Worm (Caenorhabditis elegans) whole organism, L4 larva: ENCODE results near the gene F09E5.16.

ENCODE experiments used
- F10B5.3 ChIP-seq: sonication (generic microtip); optimal IDR thresholded peaks from 2 replicates; lab custom pipeline; 2016; ENCODE audit warnings: mild to moderate bottlenecking, missing genetic modification characterization, missing compliant biosample characterization
- F49E8.2 ChIP-seq: sonication (generic microtip); optimal IDR thresholded peaks from 2 replicates; lab custom pipeline; 2016; ENCODE audit warnings: missing compliant biosample characterization, mild to moderate bottlenecking, missing genetic modification characterization, borderline replicate concordance
- T26A8.4 ChIP-seq: fragments of 200-800 bp; sonication (Bioruptor generic); IDR thresholded peaks from 2 replicates; pipeline ENCODE4 v1.3.6; 2022; ENCODE audit warnings: missing genetic modification characterization, missing compliant biosample characterization
- Y105C5A.15 ChIP-seq: fragments of 200-800 bp; sonication (Bioruptor generic); IDR thresholded peaks from 2 replicates; pipeline ENCODE4 v1.3.6; 2022; ENCODE audit warnings: missing genetic modification characterization, missing compliant biosample characterization
- Y48G9A.11 ChIP-seq: fragments of 200-800 bp; sonication (Bioruptor generic); IDR thresholded peaks from 2 replicates; pipeline ENCODE4 v1.3.6; 2022; ENCODE audit warnings: missing genetic modification reagents, missing genetic modification characterization, missing compliant biosample characterization
- Y75B8A.6 ChIP-seq: fragments of 200-800 bp; sonication (Bioruptor generic); IDR thresholded peaks from 2 replicates; pipeline ENCODE4 v1.3.6; 2022; ENCODE audit warnings: missing genetic modification reagents, missing genetic modification characterization, missing compliant biosample characterization
- ZK546.5 ChIP-seq, 2 experiments: sonication (generic microtip); optimal IDR thresholded peaks; 2 replicates each; lab custom pipeline; 2017; ENCODE audit warnings: missing biosample characterization in 2 of 2, missing genetic modification characterization in 2 of 2
- aha-1 ChIP-seq: fragments of 150-350 bp; peaks from one replicate; lab custom pipeline; 2014; ENCODE audit warnings: missing biosample characterization, missing genetic modification characterization
- ama-1 ChIP-seq: fragments of 150-350 bp; optimal IDR thresholded peaks from 2 replicates; lab custom pipeline; 2014; ENCODE audit warnings: inconsistent platforms, mixed read lengths
- ceh-28 ChIP-seq: fragments of 150-350 bp; optimal IDR thresholded peaks from 2 replicates; lab custom pipeline; 2014; ENCODE audit warnings: missing biosample characterization, missing genetic modification reagents, missing genetic modification characterization
- ceh-32 ChIP-seq: sonication (generic microtip); optimal IDR thresholded peaks from 2 replicates; lab custom pipeline; 2016; ENCODE audit warnings: mild to moderate bottlenecking, missing genetic modification characterization, missing compliant biosample characterization; ENCODE audit not compliant: poor library complexity
- cey-2 ChIP-seq: sonication (generic microtip); optimal IDR thresholded peaks from 3 replicates; lab custom pipeline; 2017; ENCODE audit warnings: missing genetic modification characterization, mild to moderate bottlenecking, missing compliant biosample characterization, antibody characterized with exemption, borderline replicate concordance; ENCODE audit not compliant: insufficient read depth
- ctbp-1 ChIP-seq: fragments of 200-800 bp; sonication (Bioruptor generic); IDR thresholded peaks from 2 replicates; pipeline ENCODE4 v1.3.6; 2022; ENCODE audit warnings: missing genetic modification reagents, missing genetic modification characterization, missing compliant biosample characterization
- daf-12 ChIP-seq: fragments of 150-350 bp; optimal IDR thresholded peaks from 2 replicates; lab custom pipeline; 2014; ENCODE audit warnings: missing biosample characterization, missing genetic modification reagents, missing genetic modification characterization
- daf-16 ChIP-seq, 3 experiments: sonication (generic microtip); optimal IDR thresholded peaks; 2 replicates each; lab custom pipeline; 2016 to 2017; ENCODE audit warnings: missing genetic modification characterization in 3 of 3, missing genetic modification reagents in 3 of 3, mild to moderate bottlenecking in 2 of 3, missing compliant biosample characterization in 2 of 3, missing biosample characterization in 1 of 3, moderate library complexity in 1 of 3
- dmd-6 ChIP-seq: fragments of 200-800 bp; sonication (Bioruptor generic); IDR thresholded peaks from 2 replicates; pipeline ENCODE4 v1.3.6; 2022; ENCODE audit warnings: missing genetic modification reagents, missing genetic modification characterization, missing compliant biosample characterization
- dmd-9 ChIP-seq: fragments of 200-800 bp; sonication (Bioruptor generic); IDR thresholded peaks from 2 replicates; pipeline ENCODE4 v1.3.6; 2022; ENCODE audit warnings: missing genetic modification reagents, missing genetic modification characterization, missing compliant biosample characterization
- dve-1 ChIP-seq: sonication (generic microtip); optimal IDR thresholded peaks from 2 replicates; lab custom pipeline; 2017; ENCODE audit warnings: antibody characterized with exemption, mild to moderate bottlenecking, missing genetic modification characterization, missing compliant biosample characterization; ENCODE audit not compliant: insufficient read depth
- egl-27 ChIP-seq: sonication (generic microtip); optimal IDR thresholded peaks from 3 replicates; lab custom pipeline; 2017; ENCODE audit warnings: missing biosample characterization, missing genetic modification reagents, missing genetic modification characterization
- egl-43 ChIP-seq: fragments of 200-800 bp; sonication (Bioruptor generic); IDR thresholded peaks from 2 replicates; pipeline ENCODE4 v1.3.6; 2022; ENCODE audit warnings: missing genetic modification reagents, missing genetic modification characterization, missing compliant biosample characterization
- fos-1 ChIP-seq: fragments of 150-350 bp; optimal IDR thresholded peaks from 2 replicates; lab custom pipeline; 2014; ENCODE audit warnings: missing biosample characterization, missing genetic modification characterization
- hlh-30 ChIP-seq: sonication (generic microtip); optimal IDR thresholded peaks from 2 replicates; lab custom pipeline; 2017; ENCODE audit warnings: antibody characterized with exemption, mild to moderate bottlenecking, missing genetic modification characterization, missing compliant biosample characterization; ENCODE audit not compliant: insufficient read depth
- lin-13 ChIP-seq: fragments of 150-350 bp; optimal IDR thresholded peaks from 2 replicates; lab custom pipeline; 2014; ENCODE audit warnings: missing biosample characterization, missing genetic modification reagents, missing genetic modification characterization
- lin-15B ChIP-seq: fragments of 150-350 bp; sonication (generic microtip); optimal IDR thresholded peaks from 3 replicates; lab custom pipeline; 2014; ENCODE audit warnings: missing biosample characterization, missing genetic modification characterization
- lin-38 ChIP-seq: fragments of 200-800 bp; sonication (Bioruptor generic); IDR thresholded peaks from 2 replicates; pipeline ENCODE4 v1.3.6; 2022; ENCODE audit warnings: missing genetic modification reagents, missing genetic modification characterization, missing compliant biosample characterization
- lin-39 ChIP-seq: fragments of 150-350 bp; optimal IDR thresholded peaks from 2 replicates; lab custom pipeline; 2014; ENCODE audit warnings: missing biosample characterization, missing genetic modification reagents, missing genetic modification characterization
- mep-1 ChIP-seq: fragments of 150-350 bp; sonication (generic microtip); optimal IDR thresholded peaks from 3 replicates; lab custom pipeline; 2014; ENCODE audit warnings: missing biosample characterization, missing genetic modification characterization
- mes-2 ChIP-seq: sonication (generic microtip); optimal IDR thresholded peaks from 2 replicates; lab custom pipeline; 2016; ENCODE audit warnings: missing genotype, mild to moderate bottlenecking, missing genetic modification characterization, missing compliant biosample characterization; ENCODE audit not compliant: poor library complexity, severe bottlenecking
- mxl-2 ChIP-seq: fragments of 200-800 bp; sonication (Bioruptor generic); conservative IDR thresholded peaks from 2 replicates; pipeline ENCODE4 v1.3.6; 2022; ENCODE audit warnings: missing genetic modification reagents, missing genetic modification characterization, missing compliant biosample characterization
- nhr-237 ChIP-seq: sonication (generic microtip); optimal IDR thresholded peaks from 2 replicates; lab custom pipeline; 2017; ENCODE audit warnings: missing biosample characterization, missing genetic modification characterization
- nhr-42 ChIP-seq: fragments of 200-800 bp; sonication (Bioruptor generic); IDR thresholded peaks from 2 replicates; pipeline ENCODE4 v1.3.6; 2022; ENCODE audit warnings: missing genetic modification characterization, missing compliant biosample characterization
- nhr-48 ChIP-seq: sonication (generic microtip); optimal IDR thresholded peaks from 2 replicates; lab custom pipeline; 2016; ENCODE audit warnings: mild to moderate bottlenecking, missing genetic modification characterization, missing compliant biosample characterization
- pha-4 ChIP-seq, 2 experiments: fragments of 150-350 bp in 1 of 2; fragments of 200-800 bp in 1 of 2; sonication (Bioruptor generic) in 1 of 2; IDR thresholded peaks in 1 of 2; optimal IDR thresholded peaks in 1 of 2; 2 replicates each; pipeline versions ENCODE4 v1.3.6 to Lab custom; 2014 to 2022; ENCODE audit warnings: missing genetic modification characterization in 2 of 2, missing genetic modification reagents in 2 of 2, missing biosample characterization in 1 of 2, missing compliant biosample characterization in 1 of 2
- rbr-2 ChIP-seq: sonication (generic microtip); optimal IDR thresholded peaks from 2 replicates; lab custom pipeline; 2016; ENCODE audit warnings: missing genotype, missing genetic modification characterization, missing compliant biosample characterization
- saeg-2 ChIP-seq: fragments of 200-800 bp; sonication (Bioruptor generic); IDR thresholded peaks from 2 replicates; pipeline ENCODE4 v1.3.6; 2022; ENCODE audit warnings: missing genetic modification reagents, missing genetic modification characterization, missing compliant biosample characterization
- snpc-4 ChIP-seq: fragments of 150-350 bp; optimal IDR thresholded peaks from 2 replicates; lab custom pipeline; 2014; ENCODE audit warnings: missing biosample characterization, missing genetic modification characterization
- vab-7 ChIP-seq: fragments of 200-800 bp; sonication (Bioruptor generic); IDR thresholded peaks from 2 replicates; pipeline ENCODE4 v1.3.6; 2022; ENCODE audit warnings: missing genetic modification reagents, missing genetic modification characterization, missing compliant biosample characterization
- zfp-2 ChIP-seq: sonication (generic microtip); optimal IDR thresholded peaks from 2 replicates; lab custom pipeline; 2016; ENCODE audit warnings: mild to moderate bottlenecking, missing genetic modification characterization, missing compliant biosample characterization
- zip-11 ChIP-seq: fragments of 200-800 bp; sonication (Bioruptor generic); IDR thresholded peaks from 2 replicates; pipeline ENCODE4 v1.3.6; 2022; ENCODE audit warnings: missing genetic modification characterization, missing compliant biosample characterization
- ztf-11 ChIP-seq: fragments of 150-350 bp; optimal IDR thresholded peaks from 2 replicates; lab custom pipeline; 2014; ENCODE audit warnings: missing biosample characterization, missing genetic modification characterization
- ztf-7 ChIP-seq: fragments of 150-350 bp; optimal IDR thresholded peaks from 2 replicates; lab custom pipeline; 2014; ENCODE audit warnings: missing biosample characterization, missing genetic modification characterization

Gene F09E5.16

DNA sequence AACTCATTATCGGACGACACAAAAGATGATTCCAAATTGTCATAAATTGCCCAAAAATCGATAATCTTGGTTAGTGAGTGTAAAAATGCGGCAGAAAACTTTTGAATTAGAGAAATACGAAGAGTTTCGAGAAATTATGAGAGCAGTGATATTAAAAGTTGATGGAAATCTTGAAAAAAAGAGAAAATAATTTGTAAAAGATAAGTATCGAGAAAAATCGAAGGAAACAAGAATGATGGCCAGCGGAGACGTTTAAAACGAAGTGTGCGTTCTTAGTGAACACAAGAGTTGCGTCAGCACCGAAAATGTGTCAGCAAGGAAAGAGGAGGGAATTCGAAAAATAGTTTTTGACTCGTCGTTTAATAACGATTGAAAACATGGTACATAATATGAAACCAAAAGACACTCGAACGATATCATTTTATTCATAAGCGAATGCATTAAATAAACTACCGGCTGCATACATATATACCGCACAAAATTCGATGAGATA, 24.3 kb upstream of the F09E5.16 start, which contains the start of gene ndx-6 (continued):
- TF ChIP-seq ama-1 = peak; percentile 55
- TF ChIP-seq lin-39 (tag; lab: Kevin White, UChicago) = no peak
- 0 out of 2 replicates have a peak, but pooled peaks have one; percentile 42 for TF ChIP-seq dmd-9 (GFP tag; lab: Robert Waterston, UW)
- TF ChIP-seq T26A8.4 = peak; percentile 74
- TF ChIP-seq cey-2 (tag; lab: Kevin White, UChicago) = no peak
- TF ChIP-seq snpc-4 (tag; lab: Kevin White, UChicago) = no peak
- TF ChIP-seq ZK546.5 (tag; optimal IDR thresholded peaks at IDR 0.05; lab: Kevin White, UChicago) = no peak
- no peak for TF ChIP-seq daf-16 (GFP tag; optimal IDR thresholded peaks at IDR 0.05; lab: Kevin White, UChicago)
- TF ChIP-seq daf-16 (tag; optimal IDR thresholded peaks at IDR 0.05; lab: Kevin White, UChicago) = peak; percentile 47
- TF ChIP-seq lin-13 (GFP tag; lab: Kevin White, UChicago) = peak; percentile 64
- TF ChIP-seq F10B5.3 (tag; lab: Kevin White, UChicago) = no peak
- peak; percentile 85 for TF ChIP-seq dve-1 (tag; lab: Kevin White, UChicago)
- TF ChIP-seq rbr-2 (tag; lab: Kevin White, UChicago) = peak; percentile 75
- TF ChIP-seq fos-1 (tag; lab: Kevin White, UChicago) = no peak
- TF ChIP-seq Y75B8A.6 (GFP tag; lab: Robert Waterston, UW) = no peak
- TF ChIP-seq, all 104 proteins: peak for 46

DNA sequence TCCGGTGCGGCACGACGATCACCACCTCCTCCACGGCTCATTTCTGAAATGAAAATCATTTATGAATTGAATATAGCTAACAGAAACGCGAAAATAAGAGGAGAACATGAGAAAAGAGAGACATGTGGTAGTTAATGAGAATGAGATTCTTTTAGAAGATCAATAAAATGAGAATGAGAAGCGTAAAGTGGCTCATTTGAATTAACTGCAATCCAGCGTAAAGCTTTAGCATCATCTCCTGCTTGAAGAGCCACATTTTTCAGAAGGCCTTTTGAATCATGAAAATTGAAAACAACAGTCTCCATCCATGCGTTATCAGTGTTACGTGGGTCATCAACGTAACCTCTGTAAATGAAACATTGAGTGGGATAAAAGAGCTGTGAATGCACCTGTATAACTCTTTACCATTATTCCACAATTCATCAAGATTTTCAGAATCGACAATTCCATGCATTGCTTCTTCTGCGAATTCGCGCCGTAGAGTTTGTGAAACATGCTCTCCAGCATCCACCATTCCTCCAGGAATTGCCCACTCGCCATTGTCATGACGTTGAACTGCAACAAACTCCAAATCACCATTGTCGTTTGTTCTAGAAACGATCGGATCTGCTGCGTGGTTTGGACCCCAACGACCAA, 23.4 kb upstream of the F09E5.16 start, which contains the start of gene rsp-4:
TSS of gene rsp-4 (minus strand) at position 51 of the 636 bp plus-strand sequence.
- TF ChIP-seq aha-1 (peak; percentile 94), vab-7 (no peak)
- TF ChIP-seq, all 104 proteins: peak for 1

DNA sequence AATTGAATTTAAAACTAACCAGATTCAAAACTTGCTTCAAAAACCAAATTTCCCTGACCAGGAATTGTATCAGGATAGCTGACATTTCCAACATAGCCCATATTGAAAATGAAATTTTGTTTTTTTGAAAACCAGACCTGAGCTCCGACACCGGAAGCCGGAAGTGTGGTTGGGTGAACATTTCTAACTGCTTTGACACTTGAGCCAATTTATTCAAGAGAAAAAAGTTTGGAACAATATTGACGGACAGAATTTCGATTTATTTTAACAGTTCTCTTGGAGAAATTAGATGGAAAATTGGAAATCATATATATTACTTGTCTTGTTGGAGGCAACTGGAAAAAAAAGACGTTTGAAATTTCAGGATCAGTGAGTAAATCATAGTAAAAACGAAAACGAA, 21.7 kb upstream of the F09E5.16 start, which contains the start of gene ccpp-6:
TSS of gene ccpp-6 (minus strand) at position 101 of the 400 bp plus-strand sequence.
- TF ChIP-seq ama-1 (peak; percentile 0), ztf-11 (tag; lab: Kevin White, UChicago) (no peak), aha-1 (peak; percentile 11), hlh-30 (no peak), mep-1 (peak; percentile 25), lin-15B (no peak), Y105C5A.15 (no peak), nhr-42 (GFP tag; lab: Robert Waterston, UW) (no peak), lin-38 (GFP tag; lab: Robert Waterston, UW) (0 out of 2 replicates have a peak, but pooled peaks have one; percentile 16), pha-4 (GFP tag; IDR thresholded peaks at IDR 0.05; lab: Robert Waterston, UW) (no peak), pha-4 (tag; optimal IDR thresholded peaks at IDR 0.05; lab: Kevin White, UChicago) (no peak)

DNA sequence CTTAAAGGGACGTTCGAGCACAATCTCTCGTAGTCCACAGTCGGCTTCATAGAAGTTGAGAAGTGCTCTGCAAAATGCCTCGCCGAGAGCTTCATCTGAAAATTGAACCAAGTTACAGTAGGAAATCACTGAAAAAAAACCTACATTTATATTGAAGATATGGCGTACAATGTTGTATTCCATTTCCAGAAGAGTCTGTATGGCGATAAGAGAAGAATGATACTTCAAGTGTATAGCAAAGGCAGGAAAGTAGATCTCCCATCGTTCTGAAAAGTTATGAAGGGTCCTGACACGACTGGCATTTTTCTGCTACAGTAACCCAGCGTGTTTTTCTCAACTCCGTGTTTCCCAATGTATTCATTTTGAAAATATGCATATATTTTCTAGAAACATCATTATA, 18.7 kb upstream of the F09E5.16 start:
- TF ChIP-seq Y48G9A.11 (GFP tag; lab: Robert Waterston, UW) (no peak), daf-16 (GFP tag; optimal IDR thresholded peaks at IDR 0.05; lab: Kevin White, UChicago) (no peak), daf-16 (tag; optimal IDR thresholded peaks at IDR 0.05; lab: Kevin White, UChicago) (peak; percentile 22)

DNA sequence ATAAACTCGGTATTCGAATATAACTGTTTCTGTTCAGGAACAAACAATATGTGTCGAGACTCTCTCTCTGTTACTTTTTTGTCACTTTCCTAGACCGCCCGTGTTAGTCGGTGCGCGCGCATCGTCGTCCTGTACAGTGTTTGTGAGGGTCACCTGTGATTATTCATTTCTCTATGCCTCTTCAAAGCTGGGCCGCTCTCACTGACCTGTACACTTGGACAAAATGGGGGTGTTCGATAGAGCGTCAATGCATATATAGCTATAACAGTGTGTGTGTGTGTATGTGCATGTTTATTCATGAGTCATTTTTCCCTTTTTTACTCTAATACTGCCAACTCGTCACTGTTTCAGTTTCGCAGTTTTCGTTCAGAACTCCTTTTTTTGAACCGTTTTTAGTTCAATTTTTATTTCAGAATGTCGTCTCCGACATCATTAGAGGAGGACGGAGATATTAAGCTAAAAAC, 14.1 kb upstream of the F09E5.16 start, which contains the start of gene pkc-3:
TSS of gene pkc-3 (plus strand) at position 414 of the 464 bp plus-strand sequence.
- TF ChIP-seq ztf-7 (tag; lab: Kevin White, UChicago) = no peak
- no peak for TF ChIP-seq zfp-2 (tag; lab: Kevin White, UChicago)
- peak; percentile 67 for TF ChIP-seq mes-2 (tag; lab: Kevin White, UChicago)
- no peak for TF ChIP-seq ceh-28
- TF ChIP-seq dmd-9 (GFP tag; lab: Robert Waterston, UW) = no peak
- no peak for TF ChIP-seq nhr-237
- no peak for TF ChIP-seq Y105C5A.15
- peak; percentile 52 for TF ChIP-seq dmd-6 (GFP tag; lab: Robert Waterston, UW)
- no peak for TF ChIP-seq Y48G9A.11 (GFP tag; lab: Robert Waterston, UW)
- no peak for TF ChIP-seq zip-11 (GFP tag; lab: Robert Waterston, UW)
- no peak for TF ChIP-seq daf-12 (tag; lab: Kevin White, UChicago)
- TF ChIP-seq mxl-2 (GFP tag; lab: Robert Waterston, UW) = no peak
- TF ChIP-seq F49E8.2 (tag; lab: Kevin White, UChicago) = no peak
- TF ChIP-seq ceh-32 = no peak
- TF ChIP-seq saeg-2 = no peak
- TF ChIP-seq egl-43 = no peak
- TF ChIP-seq nhr-48 (tag; lab: Kevin White, UChicago) = no peak
- TF ChIP-seq ctbp-1 (GFP tag; lab: Robert Waterston, UW) = no peak
- TF ChIP-seq egl-27 = no peak
